Fruit fly (Drosophila melanogaster) whole organism, embryonic: ENCODE results near the gene CG44006.

Source experiments
- Bgb ChIP-seq: fragments of 200-800 bp; sonication (Bioruptor generic); IDR thresholded peaks from 2 replicates; pipeline ENCODE4 v1.3.6; 2022; ENCODE audit warnings: missing biosample characterization, missing genetic modification characterization; ENCODE audit not compliant: partially characterized antibody
- CG12219 ChIP-seq: fragments of 200-800 bp; sonication (Bioruptor generic); optimal IDR thresholded peaks from 3 replicates; lab custom pipeline; 2018; ENCODE audit warnings: missing biosample characterization, mild to moderate bottlenecking, missing genetic modification characterization
- CG1233 ChIP-seq: fragments of 200-800 bp; sonication (Bioruptor generic); optimal IDR thresholded peaks from 4 replicates; lab custom pipeline; 2018; ENCODE audit warnings: missing biosample characterization, mild to moderate bottlenecking, missing genetic modification characterization
- CG14050 ChIP-seq: fragments of 200-800 bp; sonication (Bioruptor generic); IDR thresholded peaks from 3 replicates; pipeline ENCODE4 v1.3.6; 2022; ENCODE audit warnings: missing biosample characterization, missing genetic modification characterization
- CG15514 ChIP-seq: fragments of 200-800 bp; sonication (Bioruptor generic); optimal IDR thresholded peaks from 3 replicates; lab custom pipeline; 2017; ENCODE audit warnings: missing biosample characterization, missing genetic modification characterization, mild to moderate bottlenecking, moderate library complexity, missing genetic modification reagents
- CG17802 ChIP-seq: fragments of 200-800 bp; sonication (Bioruptor generic); optimal IDR thresholded peaks from 2 replicates; lab custom pipeline; 2018; ENCODE audit warnings: missing biosample characterization, mild to moderate bottlenecking, missing genetic modification characterization, moderate library complexity
- CG2712 ChIP-seq: fragments of 200-800 bp; optimal IDR thresholded peaks from 3 replicates; lab custom pipeline; 2019; ENCODE audit warnings: missing biosample characterization, mild to moderate bottlenecking, missing genetic modification characterization, moderate library complexity
- CG30020 ChIP-seq: fragments of 200-800 bp; optimal IDR thresholded peaks from 2 replicates; lab custom pipeline; 2019; ENCODE audit warnings: missing biosample characterization, mild to moderate bottlenecking, missing genetic modification characterization, moderate library complexity
- CG3065 ChIP-seq: fragments of 200-800 bp; sonication (Bioruptor generic); optimal IDR thresholded peaks from 2 replicates; lab custom pipeline; 2016; ENCODE audit warnings: missing biosample characterization, missing genetic modification characterization
- CG4820 ChIP-seq: fragments of 200-800 bp; sonication (Bioruptor generic); optimal IDR thresholded peaks from 3 replicates; lab custom pipeline; 2016; ENCODE audit warnings: missing biosample characterization, missing genetic modification characterization
- CG5953 ChIP-seq: fragments of 200-800 bp; sonication (Bioruptor generic); IDR thresholded peaks from 2 replicates; pipeline ENCODE4 v1.3.6; 2022; ENCODE audit warnings: missing biosample characterization, missing genetic modification characterization
- CG7987 ChIP-seq: fragments of 200-800 bp; sonication (Bioruptor generic); optimal IDR thresholded peaks from 2 replicates; lab custom pipeline; 2018; ENCODE audit warnings: missing biosample characterization, mild to moderate bottlenecking, missing genetic modification characterization, moderate library complexity
- CG8089 ChIP-seq: fragments of 200-800 bp; sonication (Bioruptor generic); optimal IDR thresholded peaks from 3 replicates; lab custom pipeline; 2016; ENCODE audit warnings: missing biosample characterization, missing genetic modification characterization
- CG8388 ChIP-seq: fragments of 200-800 bp; sonication (Bioruptor generic); optimal IDR thresholded peaks from 2 replicates; lab custom pipeline; 2019; ENCODE audit warnings: missing biosample characterization, mild to moderate bottlenecking, missing genetic modification characterization, moderate library complexity
- CG9609 ChIP-seq: fragments of 200-800 bp; sonication (Bioruptor generic); optimal IDR thresholded peaks from 3 replicates; lab custom pipeline; 2016; ENCODE audit warnings: missing biosample characterization, missing genetic modification characterization
- CTCF ChIP-seq: fragments of 200-800 bp; sonication (Bioruptor generic); optimal IDR thresholded peaks from 2 replicates; lab custom pipeline; 2017; ENCODE audit warnings: missing biosample characterization, mild to moderate bottlenecking, missing genetic modification characterization, moderate library complexity
- CoRest ChIP-seq: fragments of 200-800 bp; sonication (Bioruptor generic); optimal IDR thresholded peaks from 3 replicates; lab custom pipeline; 2018; ENCODE audit warnings: missing biosample characterization, mild to moderate bottlenecking, missing genetic modification characterization, moderate library complexity
- Deaf1 ChIP-seq: fragments of 200-800 bp; optimal IDR thresholded peaks from 3 replicates; lab custom pipeline; 2019; ENCODE audit warnings: missing biosample characterization, mild to moderate bottlenecking, missing genetic modification characterization, moderate library complexity
- H15 ChIP-seq: fragments of 200-800 bp; sonication (Bioruptor generic); IDR thresholded peaks from 3 replicates; pipeline ENCODE4 v1.3.6; 2022; ENCODE audit warnings: missing biosample characterization, missing genetic modification characterization
- HLHmδ ChIP-seq: fragments of 200-800 bp; sonication (Bioruptor generic); optimal IDR thresholded peaks from 2 replicates; lab custom pipeline; 2018; ENCODE audit warnings: missing biosample characterization, mild to moderate bottlenecking, missing genetic modification characterization, moderate library complexity
- Hand ChIP-seq: fragments of 200-800 bp; sonication (Bioruptor generic); optimal IDR thresholded peaks from 2 replicates; lab custom pipeline; 2017; ENCODE audit warnings: mild to moderate bottlenecking, missing biosample characterization, missing genetic modification reagents, missing genetic modification characterization
- Hey ChIP-seq: fragments of 200-800 bp; sonication (Bioruptor generic); optimal IDR thresholded peaks from 3 replicates; lab custom pipeline; 2018; ENCODE audit warnings: missing biosample characterization, mild to moderate bottlenecking, missing genetic modification characterization
- HmgZ ChIP-seq: fragments of 200-800 bp; sonication (Bioruptor generic); optimal IDR thresholded peaks from 2 replicates; lab custom pipeline; 2018; ENCODE audit warnings: missing biosample characterization, mild to moderate bottlenecking, missing genetic modification characterization
- Hr78 ChIP-seq, 2 experiments: fragments of 200-800 bp in 1 of 2; fragments of >200 bp in 1 of 2; sonication (Bioruptor generic) in 1 of 2; optimal IDR thresholded peaks; 2 replicates each; lab custom pipeline; 2017 to 2019; ENCODE audit warnings: missing biosample characterization in 2 of 2, missing genetic modification characterization in 2 of 2, mild to moderate bottlenecking in 1 of 2, moderate library complexity in 1 of 2
- Mes4 ChIP-seq: fragments of 200-800 bp; sonication (Bioruptor generic); optimal IDR thresholded peaks from 2 replicates; lab custom pipeline; 2016; ENCODE audit warnings: missing biosample characterization, missing genetic modification characterization
- Nf-YB ChIP-seq: fragments of 200-800 bp; sonication (Bioruptor generic); optimal IDR thresholded peaks from 3 replicates; lab custom pipeline; 2019; ENCODE audit warnings: missing biosample characterization, mild to moderate bottlenecking, missing genetic modification characterization, moderate library complexity
- Ptx1 ChIP-seq: fragments of 200-800 bp; sonication (Bioruptor generic); IDR thresholded peaks from 2 replicates; pipeline ENCODE4 v1.3.6; 2022; ENCODE audit warnings: missing biosample characterization, missing genetic modification characterization
- Stat92E ChIP-seq, 3 experiments: fragments of >200 bp in 2 of 3; fragments of 200-800 bp in 1 of 3; sonication (Bioruptor generic) in 1 of 3; optimal IDR thresholded peaks; 2 replicates each; lab custom pipeline; 2017 to 2019; ENCODE audit warnings: missing biosample characterization in 3 of 3, missing genetic modification characterization in 3 of 3, mild to moderate bottlenecking in 1 of 3, moderate library complexity in 1 of 3
- ab ChIP-seq: fragments of 200-800 bp; sonication (Bioruptor generic); optimal IDR thresholded peaks from 2 replicates; lab custom pipeline; 2016; ENCODE audit warnings: missing biosample characterization, missing genetic modification characterization
- bcd ChIP-seq: fragments of 200-800 bp; sonication (Bioruptor generic); optimal IDR thresholded peaks from 2 replicates; lab custom pipeline; 2017; ENCODE audit warnings: missing biosample characterization, mild to moderate bottlenecking, missing genetic modification characterization
- bigmax ChIP-seq: fragments of 200-800 bp; sonication (Bioruptor generic); optimal IDR thresholded peaks from 2 replicates; lab custom pipeline; 2018; ENCODE audit warnings: missing biosample characterization, mild to moderate bottlenecking, missing genetic modification characterization
- btn ChIP-seq: fragments of 200-800 bp; sonication (Bioruptor generic); optimal IDR thresholded peaks from 2 replicates; lab custom pipeline; 2016; ENCODE audit warnings: missing biosample characterization, missing genetic modification characterization
- caup ChIP-seq: fragments of 200-800 bp; sonication (Bioruptor generic); optimal IDR thresholded peaks from 3 replicates; lab custom pipeline; 2017; ENCODE audit warnings: missing biosample characterization, mild to moderate bottlenecking, missing genetic modification characterization, moderate library complexity; ENCODE audit not compliant: severe bottlenecking
- dm ChIP-seq: fragments of 200-800 bp; sonication (Bioruptor generic); optimal IDR thresholded peaks from 3 replicates; lab custom pipeline; 2016; ENCODE audit warnings: missing biosample characterization, missing genetic modification characterization
- emc ChIP-seq: fragments of 200-800 bp; sonication (Bioruptor generic); optimal IDR thresholded peaks from 2 replicates; lab custom pipeline; 2016; ENCODE audit warnings: missing biosample characterization, missing genetic modification characterization
- en ChIP-seq: fragments of 200-800 bp; sonication (Bioruptor generic); optimal IDR thresholded peaks from 2 replicates; lab custom pipeline; 2016; ENCODE audit warnings: missing biosample characterization, missing genetic modification characterization
- ewg ChIP-seq: fragments of 200-800 bp; sonication (Bioruptor generic); optimal IDR thresholded peaks from 3 replicates; lab custom pipeline; 2017; ENCODE audit warnings: mild to moderate bottlenecking, missing biosample characterization, missing genetic modification reagents, missing genetic modification characterization
- gfzf ChIP-seq: fragments of 200-800 bp; sonication (Bioruptor generic); optimal IDR thresholded peaks from 2 replicates; lab custom pipeline; 2016; ENCODE audit warnings: missing biosample characterization, mild to moderate bottlenecking, missing genetic modification characterization, moderate library complexity
- hth ChIP-seq: fragments of >200 bp; optimal IDR thresholded peaks from 2 replicates; lab custom pipeline; 2017; ENCODE audit warnings: inconsistent platforms
- insv ChIP-seq, 2 experiments: fragments of 200-800 bp; sonication (Bioruptor generic); optimal IDR thresholded peaks; 3 replicates each; lab custom pipeline; 2016 to 2018; ENCODE audit warnings: missing biosample characterization in 2 of 2, missing genetic modification characterization in 2 of 2
- kah ChIP-seq: fragments of 200-800 bp; sonication (Bioruptor generic); optimal IDR thresholded peaks from 2 replicates; lab custom pipeline; 2018; ENCODE audit warnings: missing biosample characterization, mild to moderate bottlenecking, missing genetic modification characterization
- lmd ChIP-seq: fragments of 200-800 bp; sonication (Bioruptor generic); IDR thresholded peaks from 2 replicates; pipeline ENCODE4 v1.3.6; 2022; ENCODE audit warnings: missing biosample characterization, missing genetic modification characterization
- nerfin-2 ChIP-seq: fragments of 200-800 bp; sonication (Bioruptor generic); IDR thresholded peaks from 2 replicates; pipeline ENCODE4 v1.3.6; 2022; ENCODE audit warnings: missing biosample characterization, missing genetic modification characterization; ENCODE audit not compliant: partially characterized antibody
- pan ChIP-seq, 4 experiments: fragments of >200 bp in 3 of 4; fragments of 200-800 bp in 1 of 4; sonication (Bioruptor generic) in 1 of 4; optimal IDR thresholded peaks in 3 of 4; IDR thresholded peaks in 1 of 4; 2 replicates each; pipeline versions ENCODE4 v1.3.6 to Lab custom; 2017 to 2022; ENCODE audit warnings: missing biosample characterization in 2 of 4, missing genetic modification characterization in 2 of 4, mixed read lengths in 1 of 4
- pzg ChIP-seq: fragments of 200-800 bp; sonication (Bioruptor generic); optimal IDR thresholded peaks from 3 replicates; lab custom pipeline; 2018; ENCODE audit warnings: missing biosample characterization, mild to moderate bottlenecking, missing genetic modification characterization, moderate library complexity
- tup ChIP-seq: fragments of 200-800 bp; sonication (Bioruptor generic); optimal IDR thresholded peaks from 2 replicates; lab custom pipeline; 2016; ENCODE audit warnings: missing biosample characterization, mild to moderate bottlenecking, missing genetic modification characterization, moderate library complexity
- tx ChIP-seq: fragments of 200-800 bp; sonication (Bioruptor generic); optimal IDR thresholded peaks from 2 replicates; lab custom pipeline; 2016; ENCODE audit warnings: missing biosample characterization, missing genetic modification characterization
- unpg ChIP-seq: fragments of 200-800 bp; sonication (Bioruptor generic); optimal IDR thresholded peaks from 3 replicates; lab custom pipeline; 2018; ENCODE audit warnings: missing biosample characterization, mild to moderate bottlenecking, missing genetic modification characterization, moderate library complexity
- vfl ChIP-seq: fragments of 200-800 bp; sonication (Bioruptor generic); optimal IDR thresholded peaks from 2 replicates; lab custom pipeline; 2016; ENCODE audit warnings: missing biosample characterization, missing genetic modification characterization
- z ChIP-seq: fragments of 200-800 bp; sonication (Bioruptor generic); IDR thresholded peaks from 3 replicates; pipeline ENCODE4 v1.3.6; 2022; ENCODE audit warnings: missing biosample characterization, missing genetic modification characterization

The CG44006 gene

dm6 chr3L:18022479-18022950 lies 47.4 kb downstream of the CG44006 start (continued):
- TF ChIP-seq tup (GFP tag; lab: Kevin White, UChicago), result no peak
- TF ChIP-seq pan (optimal IDR thresholded peaks at IDR 0.05; lab: Kevin White, UChicago), result no peak
- TF ChIP-seq pan (GFP tag; optimal IDR thresholded peaks at IDR 0.05 in 1 of 2, IDR thresholded peaks at IDR 0.05 in 1 of 2), result no peak
- TF ChIP-seq CG4820 (GFP tag; lab: Kevin White, UChicago), result no peak
- no peak for TF ChIP-seq CG17802 (tag; lab: Kevin White, UChicago)
- TF ChIP-seq HmgZ (tag; lab: Kevin White, UChicago), result peak; percentile 67
- no peak for TF ChIP-seq hth (lab: Kevin White, UChicago)
- TF ChIP-seq en, result no peak
- no peak for TF ChIP-seq CTCF (GFP tag; lab: Kevin White, UChicago)
- TF ChIP-seq CoRest (tag; lab: Kevin White, UChicago), result no peak
- no peak for TF ChIP-seq CG9609 (GFP tag; lab: Kevin White, UChicago)
- peak; percentile 50; the same call in 2 of the 3 replicates for TF ChIP-seq z (GFP tag; lab: Robert Waterston, UW)
- no peak for TF ChIP-seq lmd
- no peak for TF ChIP-seq tx (GFP tag; lab: Kevin White, UChicago)
- TF ChIP-seq Hr78 (GFP tag; optimal IDR thresholded peaks at IDR 0.05; lab: Kevin White, UChicago), result peak in 1 of 2 experiments; percentile 69
- TF ChIP-seq bigmax (GFP tag; lab: Kevin White, UChicago), result no peak
- peak; percentile 40 for TF ChIP-seq CG7987 (GFP tag; lab: Kevin White, UChicago)
- no peak for TF ChIP-seq ewg (GFP tag; lab: Kevin White, UChicago)
- TF ChIP-seq nerfin-2 (GFP tag; lab: Robert Waterston, UW), result no peak
- TF ChIP-seq Hey (tag; lab: Kevin White, UChicago), result no peak
- no peak for TF ChIP-seq CG15514 (GFP tag; lab: Kevin White, UChicago)
- TF ChIP-seq CG3065, result no peak
- no peak for TF ChIP-seq CG2712
- no peak for TF ChIP-seq vfl
- TF ChIP-seq Deaf1 (tag; lab: Kevin White, UChicago), result peak; percentile 77
- no peak for TF ChIP-seq CG30020 (tag; lab: Kevin White, UChicago)
- no peak for TF ChIP-seq emc (GFP tag; lab: Kevin White, UChicago)
- TF ChIP-seq pzg (GFP tag; lab: Kevin White, UChicago), result no peak
- TF ChIP-seq bcd, result no peak
- no peak for TF ChIP-seq CG8089 (GFP tag; lab: Kevin White, UChicago)
- TF ChIP-seq gfzf (GFP tag; lab: Kevin White, UChicago), result no peak
- TF ChIP-seq HLHmδ (GFP tag; lab: Kevin White, UChicago), result peak; percentile 7
- TF ChIP-seq dm (GFP tag; lab: Kevin White, UChicago), result no peak
- TF ChIP-seq CG5953 (GFP tag; lab: Robert Waterston, UW), result no peak
- TF ChIP-seq insv (GFP tag; optimal IDR thresholded peaks at IDR 0.05; lab: Kevin White, UChicago), result no peak
- TF ChIP-seq Stat92E (GFP tag; optimal IDR thresholded peaks at IDR 0.05; lab: Kevin White, UChicago), result no peak
- TF ChIP-seq CG1233 (GFP tag; lab: Kevin White, UChicago), result no peak
- TF ChIP-seq btn (GFP tag; lab: Kevin White, UChicago), result no peak
- no peak for TF ChIP-seq H15
- TF ChIP-seq Bgb (GFP tag; lab: Robert Waterston, UW), result no peak
- no peak for TF ChIP-seq CG14050 (GFP tag; lab: Robert Waterston, UW)
- TF ChIP-seq Mes4 (GFP tag; lab: Kevin White, UChicago), result no peak
- TF ChIP-seq kah, result no peak
- TF ChIP-seq Ptx1 (GFP tag; lab: Robert Waterston, UW), result no peak
- TF ChIP-seq caup (GFP tag; lab: Kevin White, UChicago), result peak; percentile 48
- TF ChIP-seq Hand (GFP tag; lab: Kevin White, UChicago), result no peak
- no peak for TF ChIP-seq ab (GFP tag; lab: Kevin White, UChicago)
- no peak for TF ChIP-seq unpg
- TF ChIP-seq Nf-YB (GFP tag; lab: Kevin White, UChicago), result peak; percentile 7
- TF ChIP-seq CG8388 (GFP tag; lab: Kevin White, UChicago), result no peak
- TF ChIP-seq CG12219 (GFP tag; lab: Kevin White, UChicago), result no peak
